Fruit fly (Drosophila melanogaster) whole organism, embryonic: ENCODE results near the gene Amacr.

ENCODE experiments used
- ATbp ChIP-seq: fragments of 200-800 bp; sonication (Bioruptor generic); optimal IDR thresholded peaks from 2 replicates; lab custom pipeline; 2017; ENCODE audit warnings: missing biosample characterization, mild to moderate bottlenecking, missing genetic modification characterization, missing genetic modification reagents
- Atf6 ChIP-seq: fragments of 200-800 bp; sonication (Bioruptor generic); IDR thresholded peaks from 2 replicates; pipeline ENCODE4 v1.3.6; 2022; ENCODE audit warnings: missing biosample characterization, missing genetic modification characterization
- CG10959 ChIP-seq: fragments of 200-800 bp; sonication (Bioruptor generic); IDR thresholded peaks from 2 replicates; pipeline ENCODE4 v1.3.6; 2022; ENCODE audit warnings: missing biosample characterization, missing genetic modification characterization
- CG11247 ChIP-seq: fragments of 200-800 bp; sonication (Bioruptor generic); IDR thresholded peaks from 2 replicates; pipeline ENCODE4 v1.3.6; 2022; ENCODE audit warnings: missing biosample characterization, missing genetic modification characterization
- CG11504 ChIP-seq: fragments of 200-800 bp; sonication (Bioruptor generic); optimal IDR thresholded peaks from 3 replicates; lab custom pipeline; 2019; ENCODE audit warnings: missing biosample characterization, mild to moderate bottlenecking, missing genetic modification characterization, moderate library complexity
- CG12155 ChIP-seq: fragments of 200-800 bp; sonication (Bioruptor generic); optimal IDR thresholded peaks from 3 replicates; lab custom pipeline; 2016; ENCODE audit warnings: missing biosample characterization, missing genetic modification characterization
- CG1529 ChIP-seq: fragments of 200-800 bp; sonication (Bioruptor generic); optimal IDR thresholded peaks from 3 replicates; lab custom pipeline; 2018; ENCODE audit warnings: missing biosample characterization, missing genetic modification characterization
- CG1603 ChIP-seq: fragments of 200-800 bp; sonication (Bioruptor generic); optimal IDR thresholded peaks from 2 replicates; lab custom pipeline; 2019; ENCODE audit warnings: missing biosample characterization, mild to moderate bottlenecking, missing genetic modification characterization, moderate library complexity
- CG17802 ChIP-seq: fragments of 200-800 bp; sonication (Bioruptor generic); optimal IDR thresholded peaks from 2 replicates; lab custom pipeline; 2018; ENCODE audit warnings: missing biosample characterization, mild to moderate bottlenecking, missing genetic modification characterization, moderate library complexity
- CG1832 ChIP-seq: fragments of 200-800 bp; sonication (Bioruptor generic); optimal IDR thresholded peaks from 2 replicates; lab custom pipeline; 2017; ENCODE audit warnings: missing biosample characterization, mild to moderate bottlenecking, missing genetic modification characterization, inconsistent platforms
- CG2116 ChIP-seq: fragments of 200-800 bp; sonication (Bioruptor generic); optimal IDR thresholded peaks from 3 replicates; lab custom pipeline; 2018; ENCODE audit warnings: missing biosample characterization, mild to moderate bottlenecking, missing genetic modification characterization
- CG3281 ChIP-seq: fragments of 200-800 bp; sonication (Bioruptor generic); optimal IDR thresholded peaks from 3 replicates; lab custom pipeline; 2017; ENCODE audit warnings: missing biosample characterization, mild to moderate bottlenecking, missing genetic modification characterization
- CG33213 ChIP-seq: fragments of 200-800 bp; sonication (Bioruptor generic); optimal IDR thresholded peaks from 3 replicates; lab custom pipeline; 2016; ENCODE audit warnings: missing biosample characterization, missing genetic modification characterization
- CG4820 ChIP-seq: fragments of 200-800 bp; sonication (Bioruptor generic); optimal IDR thresholded peaks from 3 replicates; lab custom pipeline; 2016; ENCODE audit warnings: missing biosample characterization, missing genetic modification characterization
- CG5245 ChIP-seq: fragments of 200-800 bp; sonication (Bioruptor generic); optimal IDR thresholded peaks from 3 replicates; lab custom pipeline; 2016; ENCODE audit warnings: missing biosample characterization, missing genetic modification characterization
- CG6254 ChIP-seq: fragments of 200-800 bp; sonication (Bioruptor generic); optimal IDR thresholded peaks from 3 replicates; lab custom pipeline; 2017; ENCODE audit warnings: mild to moderate bottlenecking, missing biosample characterization, missing genetic modification reagents, missing genetic modification characterization
- CG6683 ChIP-seq: fragments of 200-800 bp; sonication (Bioruptor generic); optimal IDR thresholded peaks from 2 replicates; lab custom pipeline; 2017; ENCODE audit warnings: missing biosample characterization, mild to moderate bottlenecking, missing genetic modification characterization, missing genetic modification reagents
- CG7839 ChIP-seq: fragments of 200-800 bp; sonication (Bioruptor generic); optimal IDR thresholded peaks from 3 replicates; lab custom pipeline; 2018; ENCODE audit warnings: missing biosample characterization, mild to moderate bottlenecking, missing genetic modification characterization, moderate library complexity
- CG8359 ChIP-seq: fragments of 200-800 bp; sonication (Bioruptor generic); optimal IDR thresholded peaks from 2 replicates; lab custom pipeline; 2017; ENCODE audit warnings: missing biosample characterization, mild to moderate bottlenecking, missing genetic modification characterization, borderline replicate concordance
- CG9876 ChIP-seq: fragments of 200-800 bp; sonication (Bioruptor generic); optimal IDR thresholded peaks from 2 replicates; lab custom pipeline; 2016; ENCODE audit warnings: missing biosample characterization, missing genetic modification characterization
- D19A ChIP-seq: fragments of 200-800 bp; optimal IDR thresholded peaks from 3 replicates; lab custom pipeline; 2019; ENCODE audit warnings: missing biosample characterization, mild to moderate bottlenecking, missing genetic modification characterization, moderate library complexity
- Eip74EF ChIP-seq, 2 experiments: fragments of 200-800 bp in 1 of 2; fragments of >200 bp in 1 of 2; sonication (Bioruptor generic) in 1 of 2; optimal IDR thresholded peaks; 2 replicates each; lab custom pipeline; 2017 to 2019; ENCODE audit warnings: missing biosample characterization in 2 of 2, missing genetic modification characterization in 2 of 2, mild to moderate bottlenecking in 1 of 2, moderate library complexity in 1 of 2
- Fer3 ChIP-seq: fragments of 200-800 bp; sonication (Bioruptor generic); optimal IDR thresholded peaks from 2 replicates; lab custom pipeline; 2018; ENCODE audit warnings: missing biosample characterization, mild to moderate bottlenecking, missing genetic modification characterization, moderate library complexity
- HHEX ChIP-seq: fragments of 200-800 bp; sonication (Bioruptor generic); optimal IDR thresholded peaks from 3 replicates; lab custom pipeline; 2017; ENCODE audit warnings: missing biosample characterization, mild to moderate bottlenecking, missing genetic modification characterization, missing genetic modification reagents
- HLH54F ChIP-seq: fragments of 200-800 bp; sonication (Bioruptor generic); optimal IDR thresholded peaks from 3 replicates; lab custom pipeline; 2016; ENCODE audit warnings: missing biosample characterization, missing genetic modification characterization
- HmgD ChIP-seq: fragments of 200-800 bp; sonication (Bioruptor generic); optimal IDR thresholded peaks from 3 replicates; lab custom pipeline; 2016; ENCODE audit warnings: missing biosample characterization, missing genetic modification characterization
- Kr ChIP-seq: fragments of 200-800 bp; sonication (Bioruptor generic); optimal IDR thresholded peaks from 2 replicates; lab custom pipeline; 2017; ENCODE audit warnings: missing biosample characterization, mild to moderate bottlenecking, missing genetic modification characterization
- NfI ChIP-seq: fragments of 200-800 bp; sonication (Bioruptor generic); optimal IDR thresholded peaks from 3 replicates; lab custom pipeline; 2018; ENCODE audit warnings: missing biosample characterization, mild to moderate bottlenecking, missing genetic modification characterization, moderate library complexity
- Ravus ChIP-seq: fragments of 200-800 bp; sonication (Bioruptor generic); IDR thresholded peaks from 2 replicates; pipeline ENCODE4 v1.3.6; 2022; ENCODE audit warnings: missing biosample characterization, missing genetic modification characterization
- Sox102F ChIP-seq: fragments of 200-800 bp; sonication (Bioruptor generic); optimal IDR thresholded peaks from 2 replicates; lab custom pipeline; 2018; ENCODE audit warnings: missing biosample characterization, mild to moderate bottlenecking, missing genetic modification characterization, moderate library complexity
- TFAM ChIP-seq: fragments of 200-800 bp; sonication (Bioruptor generic); optimal IDR thresholded peaks from 2 replicates; lab custom pipeline; 2017; ENCODE audit warnings: missing biosample characterization, missing genetic modification characterization, inconsistent platforms
- Usf ChIP-seq: fragments of 200-800 bp; sonication (Bioruptor generic); optimal IDR thresholded peaks from 2 replicates; lab custom pipeline; 2017; ENCODE audit warnings: missing genotype, missing biosample characterization, missing genetic modification characterization
- cas ChIP-seq: fragments of 200-800 bp; sonication (Bioruptor generic); IDR thresholded peaks from 2 replicates; pipeline ENCODE4 v1.3.6; 2022; ENCODE audit warnings: missing biosample characterization, missing genetic modification characterization
- cg ChIP-seq: fragments of 200-800 bp; sonication (Bioruptor generic); optimal IDR thresholded peaks from 3 replicates; lab custom pipeline; 2019; ENCODE audit warnings: missing biosample characterization, mild to moderate bottlenecking, missing genetic modification characterization, moderate library complexity
- dmrt99B ChIP-seq: fragments of 200-800 bp; sonication (Bioruptor generic); optimal IDR thresholded peaks from 2 replicates; lab custom pipeline; 2018; ENCODE audit warnings: missing biosample characterization, mild to moderate bottlenecking, missing genetic modification characterization, moderate library complexity
- eve ChIP-seq, 2 experiments: fragments of >200 bp; optimal IDR thresholded peaks; 2 replicates each; lab custom pipeline; 2017; ENCODE audit warnings: missing biosample characterization in 2 of 2, missing genetic modification characterization in 2 of 2
- gsb-n ChIP-seq: fragments of 200-800 bp; sonication (Bioruptor generic); optimal IDR thresholded peaks from 3 replicates; lab custom pipeline; 2018; ENCODE audit warnings: missing biosample characterization, mild to moderate bottlenecking, missing genetic modification characterization
- hth ChIP-seq: fragments of >200 bp; optimal IDR thresholded peaks from 2 replicates; lab custom pipeline; 2017; ENCODE audit warnings: inconsistent platforms
- knrl ChIP-seq: fragments of 200-800 bp; sonication (Bioruptor generic); IDR thresholded peaks from 3 replicates; pipeline ENCODE4 v1.3.6; 2022; ENCODE audit warnings: missing biosample characterization, missing genetic modification characterization; ENCODE audit not compliant: partially characterized antibody
- mam ChIP-seq: fragments of 200-800 bp; sonication (Bioruptor generic); optimal IDR thresholded peaks from 3 replicates; lab custom pipeline; 2016; ENCODE audit warnings: missing biosample characterization, missing genetic modification characterization
- odd ChIP-seq: fragments of 200-800 bp; sonication (Bioruptor generic); optimal IDR thresholded peaks from 2 replicates; lab custom pipeline; 2017; ENCODE audit warnings: missing biosample characterization, mild to moderate bottlenecking, missing genetic modification characterization
- otp ChIP-seq: fragments of 200-800 bp; sonication (Bioruptor generic); IDR thresholded peaks from 3 replicates; pipeline ENCODE4, ENCODE4 v1.3.6; 2022; ENCODE audit warnings: missing biosample characterization, missing genetic modification characterization
- p53 ChIP-seq: fragments of 200-800 bp; sonication (Bioruptor generic); optimal IDR thresholded peaks from 2 replicates; lab custom pipeline; 2016; ENCODE audit warnings: missing biosample characterization, missing genetic modification characterization
- scrt ChIP-seq: fragments of 200-800 bp; sonication (Bioruptor generic); optimal IDR thresholded peaks from 2 replicates; lab custom pipeline; 2018; ENCODE audit warnings: missing biosample characterization, mild to moderate bottlenecking, missing genetic modification characterization, moderate library complexity
- slp2 ChIP-seq: fragments of 200-800 bp; sonication (Bioruptor generic); optimal IDR thresholded peaks from 2 replicates; lab custom pipeline; 2016; ENCODE audit warnings: missing biosample characterization, missing genetic modification characterization
- trem ChIP-seq: fragments of 200-800 bp; optimal IDR thresholded peaks from 3 replicates; lab custom pipeline; 2019; ENCODE audit warnings: missing biosample characterization, mild to moderate bottlenecking, missing genetic modification characterization, moderate library complexity
- tx ChIP-seq: fragments of 200-800 bp; sonication (Bioruptor generic); optimal IDR thresholded peaks from 2 replicates; lab custom pipeline; 2016; ENCODE audit warnings: missing biosample characterization, missing genetic modification characterization
- vnd ChIP-seq: fragments of 200-800 bp; sonication (Bioruptor generic); IDR thresholded peaks from 3 replicates; pipeline ENCODE4 v1.3.6; 2022; ENCODE audit warnings: missing biosample characterization, missing genetic modification characterization; ENCODE audit not compliant: partially characterized antibody
- wor ChIP-seq: fragments of 200-800 bp; sonication (Bioruptor generic); IDR thresholded peaks from 2 replicates; pipeline ENCODE4 v1.3.6; 2022; ENCODE audit warnings: missing biosample characterization, missing genetic modification characterization
- zfh2 ChIP-seq: fragments of 200-800 bp; sonication (Bioruptor generic); optimal IDR thresholded peaks from 2 replicates; lab custom pipeline; 2016; ENCODE audit warnings: missing biosample characterization, missing genetic modification characterization

Amacr gene

dm6 chr2L:20787271-20787791 is 35.2 kb upstream of the Amacr start, which contains the start of gene Pomp (continued):
- TF ChIP-seq D19A (tag; lab: Kevin White, UChicago) = peak; percentile 89
- TF ChIP-seq Atf6 (GFP tag; lab: Robert Waterston, UW) = peak; percentile 89
- peak in 1 of 2 experiments; percentile 75 for TF ChIP-seq Eip74EF (GFP tag; optimal IDR thresholded peaks at IDR 0.05; lab: Kevin White, UChicago)
- TF ChIP-seq Kr (GFP tag; lab: Kevin White, UChicago) = no peak
- peak; percentile 86 for TF ChIP-seq otp (GFP tag; lab: Robert Waterston, UW)
- no peak for TF ChIP-seq eve (GFP tag; optimal IDR thresholded peaks at IDR 0.05; lab: Kevin White, UChicago)
- TF ChIP-seq wor (GFP tag; lab: Robert Waterston, UW) = peak; percentile 60
- peak; percentile 88 for TF ChIP-seq CG7839
- peak; percentile 79 for TF ChIP-seq CG2116 (GFP tag; lab: Kevin White, UChicago)
- TF ChIP-seq Fer3 (tag; lab: Kevin White, UChicago) = peak; percentile 89
- peak; percentile 72 for TF ChIP-seq CG17802
- TF ChIP-seq CG1832 (GFP tag; lab: Kevin White, UChicago) = no peak
- peak; percentile 31 for TF ChIP-seq Ravus (GFP tag; lab: Robert Waterston, UW)
- peak; percentile 57 for TF ChIP-seq HmgD
- TF ChIP-seq CG6683 (GFP tag; lab: Kevin White, UChicago) = peak; percentile 71
- peak; percentile 71 for TF ChIP-seq CG10959 (GFP tag; lab: Robert Waterston, UW)
- TF ChIP-seq cas (GFP tag; lab: Robert Waterston, UW) = 0 out of 2 replicates have a peak, but pooled peaks have one; percentile 52
- peak; percentile 86 for TF ChIP-seq CG5245 (GFP tag; lab: Kevin White, UChicago)
- peak; percentile 27 for TF ChIP-seq Usf
- TF ChIP-seq CG12155 (GFP tag; lab: Kevin White, UChicago) = peak; percentile 86
- no peak for TF ChIP-seq CG9876 (GFP tag; lab: Kevin White, UChicago)
- TF ChIP-seq gsb-n (tag; lab: Kevin White, UChicago) = peak; percentile 80
- peak; percentile 64; the same call in 2 of the 3 replicates for TF ChIP-seq knrl (GFP tag; lab: Robert Waterston, UW)
- TF ChIP-seq HLH54F (GFP tag; lab: Kevin White, UChicago) = peak; percentile 62
- peak; percentile 12 for TF ChIP-seq slp2 (GFP tag; lab: Kevin White, UChicago)
- peak; percentile 84 for TF ChIP-seq ATbp (GFP tag; lab: Kevin White, UChicago)
- peak; percentile 3 for TF ChIP-seq odd (GFP tag; lab: Kevin White, UChicago)
- TF ChIP-seq CG1529 (GFP tag; lab: Kevin White, UChicago) = peak; percentile 66
- peak; percentile 41 for TF ChIP-seq TFAM (GFP tag; lab: Kevin White, UChicago)
- TF ChIP-seq CG4820 (GFP tag; lab: Kevin White, UChicago) = peak; percentile 78
- peak; percentile 71 for TF ChIP-seq NfI (GFP tag; lab: Kevin White, UChicago)
- no peak for TF ChIP-seq vnd (GFP tag; lab: Robert Waterston, UW)
- TF ChIP-seq HHEX (GFP tag; lab: Kevin White, UChicago) = peak; percentile 87
- peak; percentile 83 for TF ChIP-seq CG3281 (GFP tag; lab: Kevin White, UChicago)
- peak; percentile 73 for TF ChIP-seq scrt (GFP tag; lab: Kevin White, UChicago)
- peak; percentile 80 for TF ChIP-seq CG33213
- TF ChIP-seq cg (GFP tag; lab: Kevin White, UChicago) = no peak
- TF ChIP-seq mam (GFP tag; lab: Kevin White, UChicago) = peak; percentile 76
- peak; percentile 87 for TF ChIP-seq CG1603 (tag; lab: Kevin White, UChicago)
- TF ChIP-seq dmrt99B = peak; percentile 89
- TF ChIP-seq trem (tag; lab: Kevin White, UChicago) = peak; percentile 93
- peak; percentile 84 for TF ChIP-seq Sox102F (GFP tag; lab: Kevin White, UChicago)
- TF ChIP-seq CG11247 (GFP tag; lab: Robert Waterston, UW) = peak; percentile 89
- TF ChIP-seq CG11504 (tag; lab: Kevin White, UChicago) = peak; percentile 88
- TF ChIP-seq tx (GFP tag; lab: Kevin White, UChicago) = peak; percentile 44
- TF ChIP-seq CG6254 (GFP tag; lab: Kevin White, UChicago) = peak; percentile 68
- peak; percentile 49 for TF ChIP-seq CG8359
- TF ChIP-seq zfh2 (GFP tag; lab: Kevin White, UChicago) = peak; percentile 63
- no peak for TF ChIP-seq hth
- TF ChIP-seq p53 (GFP tag; lab: Kevin White, UChicago) = peak; percentile 62
